Fruit fly (Drosophila melanogaster): ENCODE data around the gene ATPsynepsilonL.
A peak's percentile ranks its signal among the peaks of the same experiment; 100 is the strongest.

The ATPsynepsilonL gene

DNA sequence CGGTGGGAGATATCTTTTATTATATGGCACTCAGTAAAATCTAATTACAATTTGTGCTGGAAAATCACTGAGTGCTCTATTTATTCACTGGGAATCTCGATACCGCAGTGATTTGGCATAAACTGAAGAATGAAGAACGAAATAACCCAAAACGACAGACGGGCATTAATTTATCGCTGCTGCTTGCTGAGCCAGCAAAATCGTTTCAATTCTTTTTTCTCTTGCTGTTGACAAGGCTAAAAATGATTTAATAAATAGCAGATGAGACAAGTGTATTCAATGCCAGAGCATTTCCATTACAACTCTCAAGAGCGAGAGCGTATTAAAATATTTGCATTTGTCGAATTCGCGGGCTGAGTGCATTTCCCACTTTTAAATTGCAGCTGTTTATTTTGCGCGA is 5.8 kb upstream of the ATPsynepsilonL start:
- TF ChIP-seq OdsH (GFP tag; optimal IDR thresholded peaks at IDR 0.05), result no peak
- no peak for TF ChIP-seq acj6 (GFP tag; optimal IDR thresholded peaks at IDR 0.05)
- TF ChIP-seq CG11294 (GFP tag; IDR thresholded peaks at IDR 0.05), result no peak
- no peak for TF ChIP-seq CG11902 (GFP tag; optimal IDR thresholded peaks at IDR 0.05)

DNA sequence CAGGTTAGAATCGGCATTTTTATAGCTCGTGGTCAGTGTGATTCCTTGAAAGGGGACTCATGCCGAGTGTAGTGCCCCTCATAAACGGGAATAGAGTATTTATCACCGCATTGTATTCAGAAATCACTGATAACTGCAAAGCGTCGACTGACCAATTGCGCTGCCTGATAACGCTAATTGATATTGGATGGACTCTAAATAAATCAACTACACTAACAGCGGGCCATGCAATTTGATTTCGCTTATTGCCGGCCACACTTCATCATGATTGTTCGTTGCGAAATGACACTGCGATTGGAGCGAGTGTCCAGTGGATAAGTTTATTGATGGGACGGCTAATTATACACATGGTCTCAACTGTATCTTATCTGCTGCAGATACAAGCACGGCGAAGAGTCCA is 2.0 kb upstream of the ATPsynepsilonL start:
- peak; percentile 30 for TF ChIP-seq vri (GFP tag; optimal IDR thresholded peaks at IDR 0.05)
- TF ChIP-seq Hr4 (GFP tag; optimal IDR thresholded peaks at IDR 0.05), result no peak
- TF ChIP-seq Eip78C (GFP tag), result peak; percentile 45

DNA sequence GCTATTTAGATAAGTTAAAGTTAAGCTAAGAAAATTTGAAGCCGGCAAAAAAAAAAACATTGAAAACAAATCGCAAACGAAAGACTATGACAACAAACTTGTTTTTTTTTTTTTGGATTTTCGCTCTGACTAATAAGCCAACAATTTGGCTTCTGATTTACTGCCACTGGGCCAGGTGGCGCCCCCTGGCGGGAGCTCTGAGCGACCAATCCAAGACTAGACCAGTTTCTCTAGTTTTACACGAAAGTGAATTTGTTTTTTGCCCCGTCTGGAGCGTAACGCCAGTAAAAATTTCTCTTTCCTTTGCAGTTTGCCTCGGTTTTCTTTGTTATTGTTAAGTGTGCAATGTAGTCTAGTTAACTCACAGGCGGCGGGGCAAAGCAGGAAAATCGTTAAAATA is 3.2 kb downstream of the ATPsynepsilonL start:
- no peak for TF ChIP-seq CG8319 (GFP tag; optimal IDR thresholded peaks at IDR 0.05)
- TF ChIP-seq CG15336 (GFP tag; IDR thresholded peaks at IDR 0.05), result no peak
- TF ChIP-seq CG11902 (GFP tag; optimal IDR thresholded peaks at IDR 0.05), result no peak
- no peak for TF ChIP-seq Lpt (GFP tag; optimal IDR thresholded peaks at IDR 0.05)
- TF ChIP-seq Ets21C (GFP tag; optimal IDR thresholded peaks at IDR 0.05), result no peak
- no peak for TF ChIP-seq CG9139 (GFP tag; optimal IDR thresholded peaks at IDR 0.05)
- no peak for TF ChIP-seq ss (GFP tag; optimal IDR thresholded peaks at IDR 0.05)
- TF ChIP-seq fkh (GFP tag; optimal IDR thresholded peaks at IDR 0.05), result no peak
- no peak for TF ChIP-seq CG3032 (tag; optimal IDR thresholded peaks at IDR 0.05)
- TF ChIP-seq esn (GFP tag; optimal IDR thresholded peaks at IDR 0.05), result no peak
- no peak for TF ChIP-seq dsx (GFP tag; optimal IDR thresholded peaks at IDR 0.05; ENCODE audit: poor library complexity, severe bottlenecking)
- TF ChIP-seq CG6792 (GFP tag; optimal IDR thresholded peaks at IDR 0.05), result no peak
- TF ChIP-seq Eip78C (GFP tag), result no peak
- no peak for TF ChIP-seq vri (GFP tag; optimal IDR thresholded peaks at IDR 0.05)
- TF ChIP-seq eg (GFP tag; IDR thresholded peaks at IDR 0.05), result no peak
- TF ChIP-seq dac (GFP tag; optimal IDR thresholded peaks at IDR 0.05), result no peak
- no peak for TF ChIP-seq Blimp-1 (GFP tag; optimal IDR thresholded peaks at IDR 0.05)
- TF ChIP-seq CG10669 (GFP tag; optimal IDR thresholded peaks at IDR 0.05), result no peak
- TF ChIP-seq net (GFP tag; optimal IDR thresholded peaks at IDR 0.05), result no peak

DNA sequence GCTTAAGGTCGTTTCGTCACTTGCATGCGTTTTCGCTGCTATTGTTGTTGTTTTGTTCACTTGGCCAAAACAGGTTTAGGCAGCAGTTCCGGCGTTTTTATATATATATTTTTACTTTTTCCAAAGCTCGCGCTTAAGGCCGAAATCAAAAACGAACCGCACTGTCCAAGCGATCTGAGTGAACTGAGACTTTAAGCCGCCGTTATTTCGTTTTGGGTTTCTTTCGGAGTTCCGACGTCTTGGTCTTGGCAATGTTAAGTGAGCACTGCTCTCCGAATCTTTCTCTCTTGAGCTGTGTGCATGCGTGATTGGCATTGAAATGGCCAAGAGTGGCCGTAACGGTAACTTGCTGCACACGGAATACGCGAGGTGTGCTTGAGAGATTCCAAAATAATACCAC is 3.9 kb downstream of the ATPsynepsilonL start, which contains the start of gene knk:
TSS of gene knk (minus strand) at position 188 of the 400 bp plus-strand sequence.
- TF ChIP-seq Eip78C (GFP tag), result peak; percentile 63
- TF ChIP-seq CG9139 (GFP tag; optimal IDR thresholded peaks at IDR 0.05), result no peak
- no peak for TF ChIP-seq Met (GFP tag; optimal IDR thresholded peaks at IDR 0.05)
- no peak for TF ChIP-seq CG10631 (GFP tag; optimal IDR thresholded peaks at IDR 0.05)
- no peak for TF ChIP-seq spab (GFP tag; optimal IDR thresholded peaks at IDR 0.05)
- no peak for TF ChIP-seq CG10669 (GFP tag; optimal IDR thresholded peaks at IDR 0.05)
- no peak for TF ChIP-seq achi (GFP tag; optimal IDR thresholded peaks at IDR 0.05)
- TF ChIP-seq Blimp-1 (GFP tag; optimal IDR thresholded peaks at IDR 0.05), result no peak
- TF ChIP-seq acj6 (GFP tag; optimal IDR thresholded peaks at IDR 0.05), result no peak
- TF ChIP-seq CG1621 (tag; optimal IDR thresholded peaks at IDR 0.05), result peak; percentile 86
- no peak for TF ChIP-seq net (GFP tag; optimal IDR thresholded peaks at IDR 0.05)
- TF ChIP-seq fd85E (GFP tag; optimal IDR thresholded peaks at IDR 0.05), result no peak
- no peak for TF ChIP-seq CG16779 (tag; optimal IDR thresholded peaks at IDR 0.05)
- TF ChIP-seq fkh (GFP tag; optimal IDR thresholded peaks at IDR 0.05), result no peak
- TF ChIP-seq CG32006 (GFP tag; optimal IDR thresholded peaks at IDR 0.05), result no peak
- TF ChIP-seq vri (GFP tag; optimal IDR thresholded peaks at IDR 0.05), result no peak
- peak; percentile 70 for TF ChIP-seq CG6854 (GFP tag; optimal IDR thresholded peaks at IDR 0.05)
- peak; percentile 16 for TF ChIP-seq esn (GFP tag; optimal IDR thresholded peaks at IDR 0.05)
- no peak for TF ChIP-seq pdm3 (GFP tag; optimal IDR thresholded peaks at IDR 0.05)
- no peak for TF ChIP-seq Hr39 (GFP tag; optimal IDR thresholded peaks at IDR 0.05)
- no peak for TF ChIP-seq CG11762 (GFP tag; optimal IDR thresholded peaks at IDR 0.05; ENCODE audit: insufficient read depth)
- TF ChIP-seq CG6163 (GFP tag; IDR thresholded peaks at IDR 0.05), result no peak
- no peak for TF ChIP-seq OdsH (GFP tag; optimal IDR thresholded peaks at IDR 0.05)
- TF ChIP-seq CG7368 (GFP tag; optimal IDR thresholded peaks at IDR 0.05), result no peak
- no peak for TF ChIP-seq CG34406 (GFP tag; optimal IDR thresholded peaks at IDR 0.05)
- peak; percentile 34 for TF ChIP-seq CG6808 (GFP tag; optimal IDR thresholded peaks at IDR 0.05)
- no peak for TF ChIP-seq Ets21C (GFP tag; optimal IDR thresholded peaks at IDR 0.05)
- no peak for TF ChIP-seq Ets96B (tag; optimal IDR thresholded peaks at IDR 0.05)
- TF ChIP-seq CG3919 (GFP tag; optimal IDR thresholded peaks at IDR 0.05), result no peak
- TF ChIP-seq CG15336 (GFP tag; IDR thresholded peaks at IDR 0.05), result no peak; the same call in 1 of the 2 replicates
- no peak for TF ChIP-seq CG3032 (tag; optimal IDR thresholded peaks at IDR 0.05)
- TF ChIP-seq cyc (GFP tag; optimal IDR thresholded peaks at IDR 0.05), result no peak
- no peak for TF ChIP-seq Hr4 (GFP tag; optimal IDR thresholded peaks at IDR 0.05)
- TF ChIP-seq ss (GFP tag; optimal IDR thresholded peaks at IDR 0.05), result peak; percentile 45 to 90
- TF ChIP-seq Eip75B (GFP tag; optimal IDR thresholded peaks at IDR 0.05), result peak; percentile 16
- peak; percentile 56 for TF ChIP-seq Lpt (GFP tag; optimal IDR thresholded peaks at IDR 0.05)
- no peak for TF ChIP-seq CG8632 (GFP tag; optimal IDR thresholded peaks at IDR 0.05)
- TF ChIP-seq dsx (GFP tag; optimal IDR thresholded peaks at IDR 0.05; ENCODE audit: poor library complexity, severe bottlenecking), result peak; percentile 38
